Fruit fly (Drosophila melanogaster) whole organism, adult: Measurements from ENCODE around the gene Fign.
A peak's percentile ranks its signal among the peaks of the same experiment; 100 is the strongest.

Experiments used
- CG11617 ChIP-seq: fragments of 200-800 bp; sonication (Bioruptor generic); optimal IDR thresholded peaks from 2 replicates; lab custom pipeline; 2017; ENCODE audit warnings: mild to moderate bottlenecking, missing biosample characterization, missing genetic modification reagents, missing genetic modification characterization
- CG12768 ChIP-seq: fragments of 200-800 bp; sonication (Bioruptor generic); optimal IDR thresholded peaks from 2 replicates; lab custom pipeline; 2017; ENCODE audit warnings: missing biosample characterization, missing genetic modification characterization, mild to moderate bottlenecking, moderate library complexity, missing genetic modification reagents
- CG14711 ChIP-seq: fragments of 200-800 bp; sonication (Bioruptor generic); optimal IDR thresholded peaks from 2 replicates; lab custom pipeline; 2018; ENCODE audit warnings: missing biosample characterization, mild to moderate bottlenecking, missing genetic modification characterization, moderate library complexity
- CG1620 ChIP-seq: fragments of 200-800 bp; sonication (Bioruptor generic); optimal IDR thresholded peaks from 2 replicates; lab custom pipeline; 2016; ENCODE audit warnings: missing biosample characterization, missing genetic modification characterization
- CG33017 ChIP-seq: fragments of 200-800 bp; sonication (Bioruptor generic); optimal IDR thresholded peaks from 2 replicates; lab custom pipeline; 2018; ENCODE audit warnings: missing biosample characterization, mild to moderate bottlenecking, missing genetic modification characterization, moderate library complexity
- CG5204 ChIP-seq: fragments of 200-800 bp; sonication (Bioruptor generic); optimal IDR thresholded peaks from 2 replicates; lab custom pipeline; 2016; ENCODE audit warnings: missing biosample characterization, missing genetic modification characterization
- CG7045 ChIP-seq: fragments of 200-800 bp; sonication (Bioruptor generic); optimal IDR thresholded peaks from 2 replicates; lab custom pipeline; 2017; ENCODE audit warnings: missing biosample characterization, mild to moderate bottlenecking, missing genetic modification characterization
- CG7101 ChIP-seq: fragments of 200-800 bp; sonication (Bioruptor generic); optimal IDR thresholded peaks from 2 replicates; lab custom pipeline; 2018; ENCODE audit warnings: missing biosample characterization, mild to moderate bottlenecking, missing genetic modification characterization, moderate library complexity
- Clk ChIP-seq: fragments of 200-800 bp; sonication (Bioruptor generic); optimal IDR thresholded peaks from 2 replicates; lab custom pipeline; 2017; ENCODE audit warnings: missing biosample characterization, missing genetic modification characterization
- Crg-1 ChIP-seq: fragments of 200-800 bp; sonication (Bioruptor generic); optimal IDR thresholded peaks from 2 replicates; lab custom pipeline; 2016; ENCODE audit warnings: missing biosample characterization, missing genetic modification characterization
- Hr96 ChIP-seq: fragments of 200-800 bp; sonication (Bioruptor generic); optimal IDR thresholded peaks from 2 replicates; lab custom pipeline; 2016; ENCODE audit warnings: missing biosample characterization, missing genetic modification characterization
- Mnt ChIP-seq: fragments of 200-800 bp; sonication (Bioruptor generic); optimal IDR thresholded peaks from 2 replicates; lab custom pipeline; 2016; ENCODE audit warnings: missing biosample characterization, mild to moderate bottlenecking, missing genetic modification characterization
- bab1 ChIP-seq: fragments of 200-800 bp; sonication (Bioruptor generic); optimal IDR thresholded peaks from 3 replicates; lab custom pipeline; 2019; ENCODE audit warnings: missing biosample characterization, mild to moderate bottlenecking, missing genetic modification characterization, moderate library complexity
- cic ChIP-seq: fragments of 200-800 bp; sonication (Bioruptor generic); optimal IDR thresholded peaks from 2 replicates; lab custom pipeline; 2017; ENCODE audit warnings: missing biosample characterization, mild to moderate bottlenecking, missing genetic modification characterization, moderate library complexity
- cnc ChIP-seq, 2 experiments: fragments of >200 bp; optimal IDR thresholded peaks; 2 replicates each; lab custom pipeline; 2017
- kay ChIP-seq: fragments of 200-800 bp; sonication (Bioruptor generic); peaks from one replicate; lab custom pipeline; 2016; ENCODE audit warnings: missing biosample characterization, missing genetic modification characterization, borderline replicate concordance
- ovo ChIP-seq: fragments of 200-800 bp; sonication (Bioruptor generic); optimal IDR thresholded peaks from 2 replicates; lab custom pipeline; 2016; ENCODE audit warnings: missing biosample characterization, missing genetic modification characterization
- pad ChIP-seq: fragments of 200-800 bp; sonication (Bioruptor generic); optimal IDR thresholded peaks from 3 replicates; lab custom pipeline; 2017; ENCODE audit warnings: missing biosample characterization, missing genetic modification characterization, mild to moderate bottlenecking, moderate library complexity, missing genetic modification reagents
- tj ChIP-seq: fragments of 200-800 bp; sonication (Bioruptor generic); optimal IDR thresholded peaks from 3 replicates; lab custom pipeline; 2017; ENCODE audit warnings: missing biosample characterization, mild to moderate bottlenecking, missing genetic modification characterization, moderate library complexity
- toe ChIP-seq: fragments of 200-800 bp; sonication (Bioruptor generic); optimal IDR thresholded peaks from 2 replicates; lab custom pipeline; 2016; ENCODE audit warnings: missing biosample characterization, missing genetic modification characterization

The Fign gene

DNA sequence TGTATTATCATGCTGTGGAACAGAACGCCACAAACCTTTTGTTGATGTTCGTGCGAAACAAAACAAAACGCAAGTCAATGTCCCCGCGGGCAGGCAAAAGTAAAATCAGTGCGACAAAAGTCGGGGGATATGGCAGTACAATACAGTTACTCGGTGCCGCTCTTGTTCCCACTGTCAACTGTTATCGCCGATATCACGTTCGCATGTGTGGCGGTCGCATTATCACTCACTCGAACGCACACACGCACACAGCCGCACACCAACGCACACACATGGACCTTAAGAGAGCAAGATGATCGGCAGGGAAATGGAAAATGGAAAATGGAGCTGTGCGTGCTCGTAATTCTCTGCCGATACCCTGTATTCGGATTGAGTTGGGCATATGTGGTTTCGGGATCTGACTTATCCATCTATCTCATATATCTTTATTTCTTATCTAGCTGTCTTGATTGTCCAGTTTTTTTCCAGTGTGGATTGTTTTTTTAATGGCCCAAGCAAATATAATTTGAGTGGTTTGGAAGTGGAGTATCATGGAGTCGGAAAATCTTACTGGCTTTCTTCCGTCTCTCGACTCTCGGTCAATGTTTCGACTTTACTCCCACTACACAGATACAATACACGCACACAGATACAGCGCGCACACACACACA is 19.0 kb upstream of the Fign start:
- TF ChIP-seq Mnt (GFP tag; lab: Kevin White, UChicago): no peak
- no peak for TF ChIP-seq tj (GFP tag; lab: Kevin White, UChicago)
- no peak for TF ChIP-seq pad (GFP tag; lab: Kevin White, UChicago)
- no peak for TF ChIP-seq bab1 (GFP tag; lab: Kevin White, UChicago)
- no peak for TF ChIP-seq cic

dm6 chr2L:3332514-3332913 is 12.8 kb upstream of the Fign start, which contains the start of gene CG15408:
Gene CG15408, plus strand, starts transcription at chr2L:3332814.
- TF ChIP-seq bab1 (GFP tag; lab: Kevin White, UChicago) (no peak), CG12768 (GFP tag; lab: Kevin White, UChicago) (no peak), CG7045 (GFP tag; lab: Kevin White, UChicago) (no peak), CG33017 (tag; lab: Kevin White, UChicago) (no peak)

DNA sequence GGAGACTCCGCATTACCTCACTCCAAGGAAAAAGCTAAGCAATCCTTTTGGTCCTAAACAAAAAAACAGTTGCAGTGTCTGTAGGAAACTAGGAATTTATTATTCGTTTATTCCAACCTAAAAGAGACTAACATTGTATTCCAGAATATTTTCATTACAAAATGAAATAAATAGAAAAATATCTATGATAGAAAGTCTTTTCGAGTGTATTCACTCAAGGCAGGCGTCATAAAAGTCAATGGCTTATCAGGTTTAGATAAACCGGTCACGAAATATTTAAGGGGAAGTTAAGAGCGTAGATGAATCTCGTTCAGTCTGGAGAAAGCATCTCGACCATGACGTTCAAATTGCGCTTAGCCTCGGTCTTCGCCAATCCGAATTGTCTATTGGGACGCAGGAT is 11.0 kb upstream of the Fign start, which contains the start of gene CG3285:
TSS of gene CG3285 (plus strand) at position 301 of the 400 bp plus-strand sequence.
- TF ChIP-seq CG7045 (GFP tag; lab: Kevin White, UChicago) (no peak), CG33017 (tag; lab: Kevin White, UChicago) (no peak), Crg-1 (GFP tag; lab: Kevin White, UChicago) (no peak), CG12768 (GFP tag; lab: Kevin White, UChicago) (no peak), cic (no peak), Hr96 (GFP tag; lab: Kevin White, UChicago) (no peak), CG7101 (tag; lab: Kevin White, UChicago) (no peak), Mnt (GFP tag; lab: Kevin White, UChicago) (no peak), cnc (optimal IDR thresholded peaks at IDR 0.05; lab: Kevin White, UChicago) (no peak), CG5204 (GFP tag; lab: Kevin White, UChicago) (no peak), tj (GFP tag; lab: Kevin White, UChicago) (no peak), CG1620 (GFP tag; lab: Kevin White, UChicago) (no peak), kay (GFP tag; lab: Kevin White, UChicago) (no peak), pad (GFP tag; lab: Kevin White, UChicago) (no peak), CG14711 (tag; lab: Kevin White, UChicago) (no peak), CG11617 (GFP tag; lab: Kevin White, UChicago) (no peak), Clk (GFP tag; lab: Kevin White, UChicago) (no peak), ovo (GFP tag; lab: Kevin White, UChicago) (no peak), bab1 (GFP tag; lab: Kevin White, UChicago) (no peak), toe (GFP tag; lab: Kevin White, UChicago) (no peak)

- TF ChIP-seq toe (GFP tag; lab: Kevin White, UChicago) (no peak), CG33017 (tag; lab: Kevin White, UChicago) (peak; percentile 31)
Measured at dm6 chr2L:3327603-3328002, 7.9 kb upstream of the Fign start, which contains the start of gene CG33282. Gene CG33282, plus strand, starts transcription at chr2L:3327903.

- TF ChIP-seq CG11617 (GFP tag; lab: Kevin White, UChicago) (peak; percentile 21), CG12768 (GFP tag; lab: Kevin White, UChicago) (peak; percentile 43), CG1620 (GFP tag; lab: Kevin White, UChicago) (no peak), cic (peak; percentile 54), pad (GFP tag; lab: Kevin White, UChicago) (peak; percentile 33), Hr96 (GFP tag; lab: Kevin White, UChicago) (no peak), CG33017 (tag; lab: Kevin White, UChicago) (no peak)
Measured at dm6 chr2L:3323319-3324287, 3.9 kb upstream of the Fign start, which contains the start of gene CG33281. Gene CG33281, plus strand, starts transcription at chr2L:3324237.

DNA sequence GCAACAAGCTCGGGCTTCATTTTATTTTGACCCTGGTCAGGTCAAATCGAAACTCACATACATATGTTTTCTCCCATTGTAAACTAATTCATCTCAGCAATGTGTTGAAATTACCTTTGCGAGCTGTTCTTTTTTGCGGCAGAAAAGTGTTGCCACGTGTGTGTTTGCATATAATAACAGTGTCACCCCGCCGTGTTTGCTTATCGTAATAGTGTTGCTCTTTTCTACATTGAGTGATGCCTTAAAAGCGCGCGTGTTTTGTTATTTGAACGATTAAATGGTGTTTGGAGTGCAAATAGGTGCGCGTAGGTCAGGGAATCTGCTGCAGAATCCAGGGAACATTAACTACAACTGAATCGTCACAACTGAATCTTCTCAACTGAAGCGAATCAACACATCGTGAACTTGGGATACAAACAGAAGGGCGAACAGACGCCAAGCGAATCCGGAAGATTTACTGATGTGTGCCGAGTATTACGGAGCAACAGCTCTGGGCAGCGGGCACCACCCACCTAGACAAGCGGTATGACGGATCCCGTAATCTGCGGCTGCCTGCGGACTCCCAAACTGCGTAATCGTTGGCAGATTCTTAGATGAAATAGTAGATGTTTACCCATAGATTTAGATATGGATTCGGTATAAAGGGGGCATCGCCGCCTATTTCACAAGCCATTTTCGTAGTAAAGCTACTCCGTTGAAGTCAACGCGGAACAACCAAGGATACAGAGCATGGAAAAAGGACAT is 11.0 kb downstream of the Fign start, which contains the start of gene CG15406:
TSS of gene CG15406 (plus strand) at position 694 of the 744 bp plus-strand sequence.
- no peak for TF ChIP-seq Mnt (GFP tag; lab: Kevin White, UChicago)
- TF ChIP-seq cic: peak; percentile 58
- TF ChIP-seq kay (GFP tag; lab: Kevin White, UChicago): peak; percentile 61
